Fruit fly (Drosophila melanogaster) whole organism, pupa: ENCODE measurements around the gene Atac2.
A peak's percentile ranks its signal among the peaks of the same experiment; 100 is the strongest.

Source experiments
- CG12605 ChIP-seq: fragments of 200-800 bp; sonication (Bioruptor generic); IDR thresholded peaks from 2 replicates; pipeline ENCODE4 v1.3.6; 2022; ENCODE audit warnings: missing biosample characterization, missing genetic modification characterization
- Pif1B ChIP-seq: fragments of 200-800 bp; sonication (Bioruptor generic); optimal IDR thresholded peaks from 3 replicates; lab custom pipeline; 2016; ENCODE audit warnings: missing biosample characterization, missing genetic modification characterization

DNA sequence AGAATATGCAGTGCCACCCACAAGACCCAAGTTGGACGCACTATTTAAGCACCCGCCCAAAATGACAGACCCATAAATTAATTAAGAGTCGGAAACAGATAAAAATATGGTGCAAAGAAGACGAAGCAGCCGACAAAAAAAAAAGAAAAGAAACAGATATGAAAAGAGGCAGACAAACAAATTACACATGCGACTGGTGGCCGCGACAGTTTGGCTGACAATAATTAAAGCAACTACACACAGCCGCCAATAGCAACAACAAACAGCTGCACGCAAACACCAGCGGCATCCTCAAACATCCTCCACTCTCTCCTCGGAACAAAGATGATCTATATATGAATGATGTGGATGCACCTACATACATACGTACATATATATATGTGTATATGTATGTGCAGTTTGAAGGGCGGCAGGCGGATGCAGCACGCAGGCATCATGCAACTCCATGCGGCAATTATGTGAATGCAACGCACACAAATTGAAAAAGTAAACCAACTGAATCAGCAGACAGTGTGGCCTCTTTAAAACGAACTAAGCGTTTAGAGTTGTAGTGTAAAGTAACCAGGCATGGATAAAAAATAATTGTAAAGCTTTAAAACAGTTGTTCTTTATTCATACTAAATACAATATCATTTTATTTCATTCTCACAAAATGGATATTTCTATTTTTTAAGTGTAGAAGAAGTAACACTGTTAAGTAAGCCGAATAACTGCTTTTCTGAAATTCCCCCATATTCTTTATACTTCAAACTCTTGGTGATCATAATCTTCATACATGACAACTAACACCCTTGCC lies 36.0 kb upstream of the Atac2 start:
- TF ChIP-seq CG12605 (GFP tag; lab: Robert Waterston, UW): no peak
- TF ChIP-seq Pif1B (GFP tag; lab: Kevin White, UChicago): peak; percentile 1
